Fruit fly (Drosophila melanogaster) whole organism, embryonic: ENCODE data around the gene gammaTub37C.
A peak's percentile ranks its signal among the peaks of the same experiment; 100 is the strongest.

Source experiments
- Atf6 ChIP-seq: fragments of 200-800 bp; sonication (Bioruptor generic); IDR thresholded peaks from 2 replicates; pipeline ENCODE4 v1.3.6; 2022; ENCODE audit warnings: missing biosample characterization, missing genetic modification characterization
- Bgb ChIP-seq: fragments of 200-800 bp; sonication (Bioruptor generic); IDR thresholded peaks from 2 replicates; pipeline ENCODE4 v1.3.6; 2022; ENCODE audit warnings: missing biosample characterization, missing genetic modification characterization; ENCODE audit not compliant: partially characterized antibody
- CG1024 ChIP-seq: fragments of 200-800 bp; sonication (Bioruptor generic); IDR thresholded peaks from 2 replicates; pipeline ENCODE4 v1.3.6; 2022; ENCODE audit warnings: missing biosample characterization, missing genetic modification characterization
- CG10431 ChIP-seq: fragments of 200-800 bp; sonication (Bioruptor generic); optimal IDR thresholded peaks from 3 replicates; lab custom pipeline; 2018; ENCODE audit warnings: missing biosample characterization, mild to moderate bottlenecking, missing genetic modification characterization
- CG10543 ChIP-seq: fragments of 200-800 bp; sonication (Bioruptor generic); optimal IDR thresholded peaks from 3 replicates; lab custom pipeline; 2017; ENCODE audit warnings: missing biosample characterization, mild to moderate bottlenecking, missing genetic modification characterization, moderate library complexity
- CG12744 ChIP-seq: fragments of 200-800 bp; sonication (Bioruptor generic); optimal IDR thresholded peaks from 2 replicates; lab custom pipeline; 2016; ENCODE audit warnings: missing biosample characterization, missing genetic modification characterization
- CG13624 ChIP-seq: fragments of 200-800 bp; sonication (Bioruptor generic); optimal IDR thresholded peaks from 2 replicates; lab custom pipeline; 2016; ENCODE audit warnings: missing biosample characterization, missing genetic modification characterization
- CG14667 ChIP-seq: fragments of 200-800 bp; sonication (Bioruptor generic); IDR thresholded peaks from 2 replicates; pipeline ENCODE4 v1.3.6; 2022; ENCODE audit warnings: missing biosample characterization, missing genetic modification characterization
- CG1529 ChIP-seq: fragments of 200-800 bp; sonication (Bioruptor generic); optimal IDR thresholded peaks from 3 replicates; lab custom pipeline; 2018; ENCODE audit warnings: missing biosample characterization, missing genetic modification characterization
- CG30403 ChIP-seq: fragments of 200-800 bp; sonication (Bioruptor generic); optimal IDR thresholded peaks from 3 replicates; lab custom pipeline; 2016; ENCODE audit warnings: missing biosample characterization, missing genetic modification characterization
- CG31441 ChIP-seq: fragments of 200-800 bp; sonication (Bioruptor generic); IDR thresholded peaks from 2 replicates; pipeline ENCODE4 v1.3.6; 2022; ENCODE audit warnings: missing biosample characterization, missing genetic modification characterization
- CG32767 ChIP-seq: fragments of 200-800 bp; sonication (Bioruptor generic); IDR thresholded peaks from 2 replicates; pipeline ENCODE4 v1.3.6; 2022; ENCODE audit warnings: missing biosample characterization, missing genetic modification characterization
- CG3281 ChIP-seq: fragments of 200-800 bp; sonication (Bioruptor generic); optimal IDR thresholded peaks from 3 replicates; lab custom pipeline; 2017; ENCODE audit warnings: missing biosample characterization, mild to moderate bottlenecking, missing genetic modification characterization
- CG43689 ChIP-seq: fragments of 200-800 bp; sonication (Bioruptor generic); IDR thresholded peaks from 2 replicates; pipeline ENCODE4 v1.3.6; 2022; ENCODE audit warnings: missing biosample characterization, missing genetic modification characterization
- CG4820 ChIP-seq: fragments of 200-800 bp; sonication (Bioruptor generic); optimal IDR thresholded peaks from 3 replicates; lab custom pipeline; 2016; ENCODE audit warnings: missing biosample characterization, missing genetic modification characterization
- CG6765 ChIP-seq: fragments of 200-800 bp; sonication (Bioruptor generic); optimal IDR thresholded peaks from 3 replicates; lab custom pipeline; 2017; ENCODE audit warnings: missing biosample characterization, mild to moderate bottlenecking, missing genetic modification characterization
- CG6854 ChIP-seq: fragments of 200-800 bp; sonication (Bioruptor generic); optimal IDR thresholded peaks from 3 replicates; lab custom pipeline; 2017; ENCODE audit warnings: missing biosample characterization, mild to moderate bottlenecking, missing genetic modification characterization
- CG7745 ChIP-seq: fragments of 200-800 bp; sonication (Bioruptor generic); optimal IDR thresholded peaks from 2 replicates; lab custom pipeline; 2018; ENCODE audit warnings: missing biosample characterization, mild to moderate bottlenecking, missing genetic modification characterization, moderate library complexity
- CG8944 ChIP-seq: fragments of 200-800 bp; sonication (Bioruptor generic); optimal IDR thresholded peaks from 3 replicates; lab custom pipeline; 2016; ENCODE audit warnings: missing biosample characterization, missing genetic modification characterization
- CG9609 ChIP-seq: fragments of 200-800 bp; sonication (Bioruptor generic); optimal IDR thresholded peaks from 3 replicates; lab custom pipeline; 2016; ENCODE audit warnings: missing biosample characterization, missing genetic modification characterization
- Camta ChIP-seq: fragments of 200-800 bp; sonication (Bioruptor generic); optimal IDR thresholded peaks from 2 replicates; lab custom pipeline; 2016; ENCODE audit warnings: missing biosample characterization, missing genetic modification characterization
- CrebB ChIP-seq: fragments of 200-800 bp; sonication (Bioruptor generic); optimal IDR thresholded peaks from 3 replicates; lab custom pipeline; 2018; ENCODE audit warnings: missing biosample characterization, mild to moderate bottlenecking, missing genetic modification characterization
- D19B ChIP-seq: fragments of 200-800 bp; sonication (Bioruptor generic); optimal IDR thresholded peaks from 2 replicates; lab custom pipeline; 2017; ENCODE audit warnings: missing biosample characterization, mild to moderate bottlenecking, missing genetic modification characterization
- Deaf1 ChIP-seq: fragments of 200-800 bp; optimal IDR thresholded peaks from 3 replicates; lab custom pipeline; 2019; ENCODE audit warnings: missing biosample characterization, mild to moderate bottlenecking, missing genetic modification characterization, moderate library complexity
- MESR4 ChIP-seq: fragments of 200-800 bp; sonication (Bioruptor generic); optimal IDR thresholded peaks from 2 replicates; lab custom pipeline; 2018; ENCODE audit warnings: missing biosample characterization, mild to moderate bottlenecking, missing genetic modification characterization, moderate library complexity
- Myb ChIP-seq: fragments of 200-800 bp; sonication (Bioruptor generic); optimal IDR thresholded peaks from 2 replicates; lab custom pipeline; 2016; ENCODE audit warnings: missing biosample characterization, missing genetic modification characterization
- Nf-YA ChIP-seq: fragments of 200-800 bp; sonication (Bioruptor generic); IDR thresholded peaks from 2 replicates; pipeline ENCODE4 v1.3.6; 2022; ENCODE audit warnings: missing biosample characterization, missing genetic modification characterization
- Nf-YB ChIP-seq: fragments of 200-800 bp; sonication (Bioruptor generic); optimal IDR thresholded peaks from 3 replicates; lab custom pipeline; 2019; ENCODE audit warnings: missing biosample characterization, mild to moderate bottlenecking, missing genetic modification characterization, moderate library complexity
- Optix ChIP-seq: fragments of 200-800 bp; sonication (Bioruptor generic); IDR thresholded peaks from 3 replicates; pipeline ENCODE4 v1.3.6; 2022; ENCODE audit warnings: missing biosample characterization, missing genetic modification characterization
- PHDP ChIP-seq: fragments of 200-800 bp; sonication (Bioruptor generic); optimal IDR thresholded peaks from 3 replicates; lab custom pipeline; 2018; ENCODE audit warnings: missing biosample characterization, mild to moderate bottlenecking, missing genetic modification characterization, moderate library complexity
- Ptx1 ChIP-seq: fragments of 200-800 bp; sonication (Bioruptor generic); IDR thresholded peaks from 2 replicates; pipeline ENCODE4 v1.3.6; 2022; ENCODE audit warnings: missing biosample characterization, missing genetic modification characterization
- Rfx ChIP-seq: fragments of 200-800 bp; sonication (Bioruptor generic); IDR thresholded peaks from 2 replicates; pipeline ENCODE4 v1.3.6; 2022; ENCODE audit warnings: missing biosample characterization, missing genetic modification characterization
- Six4 ChIP-seq: fragments of 200-800 bp; sonication (Bioruptor generic); optimal IDR thresholded peaks from 2 replicates; lab custom pipeline; 2016; ENCODE audit warnings: missing biosample characterization, missing genetic modification characterization
- Sox100B ChIP-seq: fragments of 200-800 bp; sonication (Bioruptor generic); optimal IDR thresholded peaks from 3 replicates; lab custom pipeline; 2018; ENCODE audit warnings: missing biosample characterization, mild to moderate bottlenecking, missing genetic modification characterization
- Taf1 ChIP-seq: fragments of 200-800 bp; sonication (Bioruptor generic); IDR thresholded peaks from 2 replicates; pipeline ENCODE4 v1.3.6; 2022; ENCODE audit warnings: missing biosample characterization, missing genetic modification characterization
- ap ChIP-seq: fragments of 200-800 bp; sonication (Bioruptor generic); IDR thresholded peaks from 2 replicates; pipeline ENCODE4 v1.3.6; 2022; ENCODE audit warnings: missing biosample characterization, missing genetic modification characterization
- ash1 ChIP-seq: fragments of 200-800 bp; sonication (Bioruptor generic); optimal IDR thresholded peaks from 2 replicates; lab custom pipeline; 2018; ENCODE audit warnings: missing biosample characterization, mild to moderate bottlenecking, missing genetic modification characterization
- cg ChIP-seq: fragments of 200-800 bp; sonication (Bioruptor generic); optimal IDR thresholded peaks from 3 replicates; lab custom pipeline; 2019; ENCODE audit warnings: missing biosample characterization, mild to moderate bottlenecking, missing genetic modification characterization, moderate library complexity
- dan ChIP-seq: fragments of 200-800 bp; sonication (Bioruptor generic); IDR thresholded peaks from 2 replicates; pipeline ENCODE4 v1.3.6; 2022; ENCODE audit warnings: missing biosample characterization, missing genetic modification characterization
- dmrt99B ChIP-seq: fragments of 200-800 bp; sonication (Bioruptor generic); optimal IDR thresholded peaks from 2 replicates; lab custom pipeline; 2018; ENCODE audit warnings: missing biosample characterization, mild to moderate bottlenecking, missing genetic modification characterization, moderate library complexity
- emc ChIP-seq: fragments of 200-800 bp; sonication (Bioruptor generic); optimal IDR thresholded peaks from 2 replicates; lab custom pipeline; 2016; ENCODE audit warnings: missing biosample characterization, missing genetic modification characterization
- ewg ChIP-seq: fragments of 200-800 bp; sonication (Bioruptor generic); optimal IDR thresholded peaks from 3 replicates; lab custom pipeline; 2017; ENCODE audit warnings: mild to moderate bottlenecking, missing biosample characterization, missing genetic modification reagents, missing genetic modification characterization
- grn ChIP-seq: fragments of 200-800 bp; sonication (Bioruptor generic); optimal IDR thresholded peaks from 3 replicates; lab custom pipeline; 2017; ENCODE audit warnings: missing biosample characterization, missing genetic modification characterization
- hb ChIP-seq: fragments of 200-800 bp; sonication (Bioruptor generic); IDR thresholded peaks from 3 replicates; pipeline ENCODE4 v1.3.6; 2022; ENCODE audit warnings: missing biosample characterization, missing genetic modification characterization; ENCODE audit not compliant: partially characterized antibody
- her ChIP-seq: fragments of 200-800 bp; sonication (Bioruptor generic); optimal IDR thresholded peaks from 2 replicates; lab custom pipeline; 2016; ENCODE audit warnings: missing biosample characterization, missing genetic modification characterization
- mirr ChIP-seq: fragments of 200-800 bp; sonication (Bioruptor generic); optimal IDR thresholded peaks from 3 replicates; lab custom pipeline; 2018; ENCODE audit warnings: missing biosample characterization, mild to moderate bottlenecking, missing genetic modification characterization
- org-1 ChIP-seq: fragments of 200-800 bp; sonication (Bioruptor generic); optimal IDR thresholded peaks from 2 replicates; lab custom pipeline; 2017; ENCODE audit warnings: missing biosample characterization, missing genetic modification characterization
- sima ChIP-seq: fragments of 200-800 bp; sonication (Bioruptor generic); optimal IDR thresholded peaks from 2 replicates; lab custom pipeline; 2016; ENCODE audit warnings: missing biosample characterization, missing genetic modification characterization
- stwl ChIP-seq: fragments of 200-800 bp; sonication (Bioruptor generic); optimal IDR thresholded peaks from 3 replicates; lab custom pipeline; 2018; ENCODE audit warnings: missing biosample characterization, mild to moderate bottlenecking, missing genetic modification characterization, moderate library complexity
- unpg ChIP-seq: fragments of 200-800 bp; sonication (Bioruptor generic); optimal IDR thresholded peaks from 3 replicates; lab custom pipeline; 2018; ENCODE audit warnings: missing biosample characterization, mild to moderate bottlenecking, missing genetic modification characterization, moderate library complexity
- vfl ChIP-seq: fragments of 200-800 bp; sonication (Bioruptor generic); optimal IDR thresholded peaks from 2 replicates; lab custom pipeline; 2016; ENCODE audit warnings: missing biosample characterization, missing genetic modification characterization
- zen ChIP-seq: fragments of 200-800 bp; sonication (Bioruptor generic); optimal IDR thresholded peaks from 3 replicates; lab custom pipeline; 2018; ENCODE audit warnings: missing biosample characterization, mild to moderate bottlenecking, missing genetic modification characterization, moderate library complexity

The gammaTub37C gene

dm6 chr2L:19233300-19233699 is 47.8 kb upstream of the gammaTub37C start (continued):
- peak; percentile 16; the same call in 1 of the 2 replicates for TF ChIP-seq Ptx1 (GFP tag; lab: Robert Waterston, UW)
- TF ChIP-seq CG10431 (GFP tag; lab: Kevin White, UChicago), result no peak
- TF ChIP-seq Myb (GFP tag; lab: Kevin White, UChicago), result no peak
- no peak for TF ChIP-seq Nf-YB (GFP tag; lab: Kevin White, UChicago)
- TF ChIP-seq Deaf1, result no peak
- no peak for TF ChIP-seq zen (tag; lab: Kevin White, UChicago)
- no peak for TF ChIP-seq CG6765
- TF ChIP-seq CG31441 (GFP tag; lab: Robert Waterston, UW), result no peak
- peak; percentile 40 for TF ChIP-seq unpg (GFP tag; lab: Kevin White, UChicago)
- TF ChIP-seq CG32767 (GFP tag; lab: Robert Waterston, UW), result no peak; the same call in 1 of the 2 replicates
- TF ChIP-seq CG9609 (GFP tag; lab: Kevin White, UChicago), result peak; percentile 29
- no peak for TF ChIP-seq CG4820 (GFP tag; lab: Kevin White, UChicago)
- no peak for TF ChIP-seq CG3281 (GFP tag; lab: Kevin White, UChicago)
- TF ChIP-seq cg, result no peak
- no peak for TF ChIP-seq CG6854 (GFP tag; lab: Kevin White, UChicago)
- TF ChIP-seq stwl, result no peak
- no peak for TF ChIP-seq CG30403 (GFP tag; lab: Kevin White, UChicago)
- TF ChIP-seq vfl, result no peak
- no peak for TF ChIP-seq her (GFP tag; lab: Kevin White, UChicago)
- TF ChIP-seq D19B (GFP tag; lab: Kevin White, UChicago), result no peak
- no peak for TF ChIP-seq ash1
- TF ChIP-seq CrebB (tag; lab: Kevin White, UChicago), result no peak
- TF ChIP-seq CG8944, result no peak
- TF ChIP-seq CG14667 (GFP tag; lab: Robert Waterston, UW), result no peak
- TF ChIP-seq CG1529, result no peak
- TF ChIP-seq Atf6 (GFP tag; lab: Robert Waterston, UW), result 0 out of 2 replicates have a peak, but pooled peaks have one; percentile 10
- TF ChIP-seq MESR4 (GFP tag; lab: Kevin White, UChicago), result no peak
- TF ChIP-seq Camta, result no peak
- TF ChIP-seq ap (GFP tag; lab: Robert Waterston, UW), result 0 out of 2 replicates have a peak, but pooled peaks have one; percentile 31
- TF ChIP-seq CG13624 (GFP tag; lab: Kevin White, UChicago), result peak; percentile 25
- TF ChIP-seq Nf-YA (GFP tag; lab: Robert Waterston, UW), result no peak
- TF ChIP-seq Optix, result peak; percentile 30; the same call in 1 of the 3 replicates
- TF ChIP-seq Six4 (GFP tag; lab: Kevin White, UChicago), result no peak
- TF ChIP-seq CG12744 (GFP tag; lab: Kevin White, UChicago), result no peak
- peak; percentile 46; the same call in 1 of the 2 replicates for TF ChIP-seq Rfx
- TF ChIP-seq Taf1 (GFP tag; lab: Robert Waterston, UW), result no peak
- TF ChIP-seq CG7745 (tag; lab: Kevin White, UChicago), result no peak
- TF ChIP-seq mirr (GFP tag; lab: Kevin White, UChicago), result no peak
- TF ChIP-seq CG10543 (GFP tag; lab: Kevin White, UChicago), result no peak
- no peak for TF ChIP-seq Sox100B (GFP tag; lab: Kevin White, UChicago)
- no peak for TF ChIP-seq Bgb (GFP tag; lab: Robert Waterston, UW)
- TF ChIP-seq ewg (GFP tag; lab: Kevin White, UChicago), result no peak
- TF ChIP-seq org-1, result peak; percentile 15
- no peak for TF ChIP-seq emc (GFP tag; lab: Kevin White, UChicago)
- TF ChIP-seq dmrt99B (tag; lab: Kevin White, UChicago), result peak; percentile 36
- TF ChIP-seq sima (GFP tag; lab: Kevin White, UChicago), result no peak
- no peak for TF ChIP-seq grn (GFP tag; lab: Kevin White, UChicago)
- peak; percentile 1 for TF ChIP-seq PHDP
- no peak for TF ChIP-seq CG1024 (GFP tag; lab: Robert Waterston, UW)
- TF ChIP-seq dan (GFP tag; lab: Robert Waterston, UW), result no peak
- TF ChIP-seq hb, result no peak
- TF ChIP-seq CG43689 (GFP tag; lab: Robert Waterston, UW), result no peak
